Fruit fly (Drosophila melanogaster) whole organism, embryonic: ENCODE results near the gene CG16790.
A peak's percentile ranks its signal among the peaks of the same experiment; 100 is the strongest.

Experiments used
- Adf1 ChIP-seq: fragments of 200-800 bp; sonication (Bioruptor generic); IDR thresholded peaks from 2 replicates; pipeline ENCODE4 v1.3.6; 2022; ENCODE audit warnings: missing biosample characterization, missing genetic modification characterization
- Asciz ChIP-seq: fragments of 200-800 bp; sonication (Bioruptor generic); optimal IDR thresholded peaks from 2 replicates; lab custom pipeline; 2017; ENCODE audit warnings: missing biosample characterization, mild to moderate bottlenecking, missing genetic modification characterization, missing genetic modification reagents
- B-H2 ChIP-seq: fragments of 200-800 bp; sonication (Bioruptor generic); optimal IDR thresholded peaks from 2 replicates; lab custom pipeline; 2018; ENCODE audit warnings: missing biosample characterization, mild to moderate bottlenecking, missing genetic modification characterization
- CG11560 ChIP-seq: fragments of 200-800 bp; sonication (Bioruptor generic); IDR thresholded peaks from 3 replicates; pipeline ENCODE4 v1.3.6; 2022; ENCODE audit warnings: missing biosample characterization, missing genetic modification characterization
- CG12219 ChIP-seq: fragments of 200-800 bp; sonication (Bioruptor generic); optimal IDR thresholded peaks from 3 replicates; lab custom pipeline; 2018; ENCODE audit warnings: missing biosample characterization, mild to moderate bottlenecking, missing genetic modification characterization
- CG12659 ChIP-seq: fragments of 200-800 bp; sonication (Bioruptor generic); optimal IDR thresholded peaks from 3 replicates; lab custom pipeline; 2017; ENCODE audit warnings: mild to moderate bottlenecking, missing biosample characterization, missing genetic modification reagents, missing genetic modification characterization
- CG12942 ChIP-seq: fragments of 200-800 bp; sonication (Bioruptor generic); optimal IDR thresholded peaks from 3 replicates; lab custom pipeline; 2016; ENCODE audit warnings: missing biosample characterization, missing genetic modification characterization
- CG13296 ChIP-seq: fragments of 200-800 bp; sonication (Bioruptor generic); optimal IDR thresholded peaks from 3 replicates; lab custom pipeline; 2018; ENCODE audit warnings: missing biosample characterization, mild to moderate bottlenecking, missing genetic modification characterization
- CG15073 ChIP-seq: fragments of 200-800 bp; sonication (Bioruptor generic); optimal IDR thresholded peaks from 2 replicates; lab custom pipeline; 2016; ENCODE audit warnings: missing biosample characterization, missing genetic modification characterization
- CG15479 ChIP-seq: fragments of 200-800 bp; sonication (Bioruptor generic); optimal IDR thresholded peaks from 3 replicates; lab custom pipeline; 2019; ENCODE audit warnings: missing biosample characterization, mild to moderate bottlenecking, missing genetic modification characterization, moderate library complexity
- CG15514 ChIP-seq: fragments of 200-800 bp; sonication (Bioruptor generic); optimal IDR thresholded peaks from 3 replicates; lab custom pipeline; 2017; ENCODE audit warnings: missing biosample characterization, missing genetic modification characterization, mild to moderate bottlenecking, moderate library complexity, missing genetic modification reagents
- CG17385 ChIP-seq: fragments of 200-800 bp; sonication (Bioruptor generic); optimal IDR thresholded peaks from 3 replicates; lab custom pipeline; 2018; ENCODE audit warnings: missing biosample characterization, mild to moderate bottlenecking, missing genetic modification characterization
- CG17568 ChIP-seq: fragments of 200-800 bp; sonication (Bioruptor generic); optimal IDR thresholded peaks from 2 replicates; lab custom pipeline; 2018; ENCODE audit warnings: missing biosample characterization, mild to moderate bottlenecking, missing genetic modification characterization, moderate library complexity
- CG18764 ChIP-seq: fragments of 200-800 bp; sonication (Bioruptor generic); optimal IDR thresholded peaks from 3 replicates; lab custom pipeline; 2016; ENCODE audit warnings: missing biosample characterization, missing genetic modification characterization
- CG2712 ChIP-seq: fragments of 200-800 bp; optimal IDR thresholded peaks from 3 replicates; lab custom pipeline; 2019; ENCODE audit warnings: missing biosample characterization, mild to moderate bottlenecking, missing genetic modification characterization, moderate library complexity
- CG5245 ChIP-seq: fragments of 200-800 bp; sonication (Bioruptor generic); optimal IDR thresholded peaks from 3 replicates; lab custom pipeline; 2016; ENCODE audit warnings: missing biosample characterization, missing genetic modification characterization
- CG6254 ChIP-seq: fragments of 200-800 bp; sonication (Bioruptor generic); optimal IDR thresholded peaks from 3 replicates; lab custom pipeline; 2017; ENCODE audit warnings: mild to moderate bottlenecking, missing biosample characterization, missing genetic modification reagents, missing genetic modification characterization
- CG6683 ChIP-seq: fragments of 200-800 bp; sonication (Bioruptor generic); optimal IDR thresholded peaks from 2 replicates; lab custom pipeline; 2017; ENCODE audit warnings: missing biosample characterization, mild to moderate bottlenecking, missing genetic modification characterization, missing genetic modification reagents
- CG7839 ChIP-seq: fragments of 200-800 bp; sonication (Bioruptor generic); optimal IDR thresholded peaks from 3 replicates; lab custom pipeline; 2018; ENCODE audit warnings: missing biosample characterization, mild to moderate bottlenecking, missing genetic modification characterization, moderate library complexity
- CG7987 ChIP-seq: fragments of 200-800 bp; sonication (Bioruptor generic); optimal IDR thresholded peaks from 2 replicates; lab custom pipeline; 2018; ENCODE audit warnings: missing biosample characterization, mild to moderate bottlenecking, missing genetic modification characterization, moderate library complexity
- CG8089 ChIP-seq: fragments of 200-800 bp; sonication (Bioruptor generic); optimal IDR thresholded peaks from 3 replicates; lab custom pipeline; 2016; ENCODE audit warnings: missing biosample characterization, missing genetic modification characterization
- CG9437 ChIP-seq: fragments of 200-800 bp; sonication (Bioruptor generic); optimal IDR thresholded peaks from 2 replicates; lab custom pipeline; 2018; ENCODE audit warnings: missing biosample characterization, mild to moderate bottlenecking, missing genetic modification characterization
- CG9876 ChIP-seq: fragments of 200-800 bp; sonication (Bioruptor generic); optimal IDR thresholded peaks from 2 replicates; lab custom pipeline; 2016; ENCODE audit warnings: missing biosample characterization, missing genetic modification characterization
- CkIIα-i1 ChIP-seq: fragments of 200-800 bp; sonication (Bioruptor generic); IDR thresholded peaks from 2 replicates; pipeline ENCODE4 v1.3.6; 2022; ENCODE audit warnings: missing biosample characterization, missing genetic modification characterization
- Dip3 ChIP-seq: fragments of 200-800 bp; sonication (Bioruptor generic); optimal IDR thresholded peaks from 3 replicates; lab custom pipeline; 2016; ENCODE audit warnings: missing biosample characterization, missing genetic modification characterization
- ERR ChIP-seq: fragments of 200-800 bp; sonication (Bioruptor generic); optimal IDR thresholded peaks from 2 replicates; lab custom pipeline; 2016; ENCODE audit warnings: missing biosample characterization, missing genetic modification characterization
- HHEX ChIP-seq: fragments of 200-800 bp; sonication (Bioruptor generic); optimal IDR thresholded peaks from 3 replicates; lab custom pipeline; 2017; ENCODE audit warnings: missing biosample characterization, mild to moderate bottlenecking, missing genetic modification characterization, missing genetic modification reagents
- Med ChIP-seq: fragments of 200-800 bp; sonication (Bioruptor generic); peaks from one replicate; lab custom pipeline; 2016; ENCODE audit warnings: missing biosample characterization, missing genetic modification characterization, mild to moderate bottlenecking, inconsistent platforms, moderate library complexity
- NC2α ChIP-seq: fragments of 200-800 bp; sonication (Bioruptor generic); optimal IDR thresholded peaks from 2 replicates; lab custom pipeline; 2016; ENCODE audit warnings: missing biosample characterization, missing genetic modification characterization
- NC2β ChIP-seq: fragments of 200-800 bp; sonication (Bioruptor generic); optimal IDR thresholded peaks from 2 replicates; lab custom pipeline; 2016; ENCODE audit warnings: missing biosample characterization, missing genetic modification characterization
- Neu2 ChIP-seq: fragments of 200-800 bp; sonication (Bioruptor generic); optimal IDR thresholded peaks from 3 replicates; lab custom pipeline; 2016; ENCODE audit warnings: missing biosample characterization, missing genetic modification characterization, borderline replicate concordance
- Rfx ChIP-seq: fragments of 200-800 bp; sonication (Bioruptor generic); IDR thresholded peaks from 2 replicates; pipeline ENCODE4 v1.3.6; 2022; ENCODE audit warnings: missing biosample characterization, missing genetic modification characterization
- Side ChIP-seq: fragments of 200-800 bp; sonication (Bioruptor generic); optimal IDR thresholded peaks from 2 replicates; lab custom pipeline; 2016; ENCODE audit warnings: missing biosample characterization, missing genetic modification characterization
- Sry-δ ChIP-seq: fragments of 200-800 bp; sonication (Bioruptor generic); optimal IDR thresholded peaks from 2 replicates; lab custom pipeline; 2016; ENCODE audit warnings: missing biosample characterization, missing genetic modification characterization
- amos ChIP-seq: fragments of 200-800 bp; sonication (Bioruptor generic); IDR thresholded peaks from 2 replicates; pipeline ENCODE4 v1.3.6; 2022; ENCODE audit warnings: missing biosample characterization, missing genetic modification characterization; ENCODE audit not compliant: partially characterized antibody
- bsh ChIP-seq, 2 experiments: fragments of 200-800 bp; sonication (Bioruptor generic); optimal IDR thresholded peaks; 2 replicates each; lab custom pipeline; 2017 to 2018; ENCODE audit warnings: mild to moderate bottlenecking in 2 of 2, missing biosample characterization in 2 of 2, missing genetic modification characterization in 2 of 2, moderate library complexity in 1 of 2
- cas ChIP-seq: fragments of 200-800 bp; sonication (Bioruptor generic); IDR thresholded peaks from 2 replicates; pipeline ENCODE4 v1.3.6; 2022; ENCODE audit warnings: missing biosample characterization, missing genetic modification characterization
- cg ChIP-seq: fragments of 200-800 bp; sonication (Bioruptor generic); optimal IDR thresholded peaks from 3 replicates; lab custom pipeline; 2019; ENCODE audit warnings: missing biosample characterization, mild to moderate bottlenecking, missing genetic modification characterization, moderate library complexity
- cwo ChIP-seq: fragments of 200-800 bp; sonication (Bioruptor generic); optimal IDR thresholded peaks from 3 replicates; lab custom pipeline; 2017; ENCODE audit warnings: missing biosample characterization, missing genetic modification characterization, mild to moderate bottlenecking, moderate library complexity, missing genetic modification reagents
- fd96Cb ChIP-seq: fragments of 200-800 bp; sonication (Bioruptor generic); optimal IDR thresholded peaks from 2 replicates; lab custom pipeline; 2018; ENCODE audit warnings: missing biosample characterization, mild to moderate bottlenecking, missing genetic modification characterization, moderate library complexity
- grau ChIP-seq: fragments of 200-800 bp; optimal IDR thresholded peaks from 3 replicates; lab custom pipeline; 2019; ENCODE audit warnings: missing biosample characterization, mild to moderate bottlenecking, missing genetic modification characterization, moderate library complexity
- h ChIP-seq: fragments of >200 bp; optimal IDR thresholded peaks from 2 replicates; lab custom pipeline; 2017
- ken ChIP-seq: fragments of 200-800 bp; sonication (Bioruptor generic); IDR thresholded peaks from 3 replicates; pipeline ENCODE4 v1.3.6; 2022; ENCODE audit warnings: missing biosample characterization, missing genetic modification characterization
- nerfin-1 ChIP-seq: fragments of 200-800 bp; sonication (Bioruptor generic); optimal IDR thresholded peaks from 3 replicates; lab custom pipeline; 2019; ENCODE audit warnings: missing biosample characterization, mild to moderate bottlenecking, missing genetic modification characterization, moderate library complexity
- rib ChIP-seq: fragments of 200-800 bp; sonication (Bioruptor generic); IDR thresholded peaks from 2 replicates; pipeline ENCODE4 v1.3.6; 2022; ENCODE audit warnings: missing biosample characterization, missing genetic modification characterization
- scrt ChIP-seq: fragments of 200-800 bp; sonication (Bioruptor generic); optimal IDR thresholded peaks from 2 replicates; lab custom pipeline; 2018; ENCODE audit warnings: missing biosample characterization, mild to moderate bottlenecking, missing genetic modification characterization, moderate library complexity
- ssp ChIP-seq: fragments of 200-800 bp; sonication (Bioruptor generic); IDR thresholded peaks from 2 replicates; pipeline ENCODE4 v1.3.6; 2022; ENCODE audit warnings: missing biosample characterization, missing genetic modification characterization
- sug ChIP-seq: fragments of 200-800 bp; optimal IDR thresholded peaks from 2 replicates; lab custom pipeline; 2019; ENCODE audit warnings: missing biosample characterization, mild to moderate bottlenecking, missing genetic modification characterization, moderate library complexity
- tap ChIP-seq: fragments of 200-800 bp; optimal IDR thresholded peaks from 3 replicates; lab custom pipeline; 2019; ENCODE audit warnings: missing biosample characterization, mild to moderate bottlenecking, missing genetic modification characterization, moderate library complexity
- tup ChIP-seq: fragments of 200-800 bp; sonication (Bioruptor generic); optimal IDR thresholded peaks from 2 replicates; lab custom pipeline; 2016; ENCODE audit warnings: missing biosample characterization, mild to moderate bottlenecking, missing genetic modification characterization, moderate library complexity

The CG16790 gene

dm6 chr3R:9550265-9551012, 19.6 kb downstream of the CG16790 start (continued):
- peak; percentile 19 for TF ChIP-seq CG6683 (GFP tag; lab: Kevin White, UChicago)
- TF ChIP-seq CG11560, result no peak
- TF ChIP-seq Med (GFP tag; lab: Kevin White, UChicago), result peak; percentile 66
- peak; percentile 45 for TF ChIP-seq B-H2
- TF ChIP-seq CkIIα-i1 (GFP tag; lab: Robert Waterston, UW), result no peak
- TF ChIP-seq CG8089 (GFP tag; lab: Kevin White, UChicago), result no peak
- peak; percentile 95 for TF ChIP-seq cg (GFP tag; lab: Kevin White, UChicago)
- TF ChIP-seq Rfx, result no peak
- no peak for TF ChIP-seq scrt
- TF ChIP-seq CG6254, result peak; percentile 26
- no peak for TF ChIP-seq CG12659 (GFP tag; lab: Kevin White, UChicago)
- TF ChIP-seq CG17385 (GFP tag; lab: Kevin White, UChicago), result peak; percentile 18
- no peak for TF ChIP-seq CG7839 (tag; lab: Kevin White, UChicago)
- TF ChIP-seq fd96Cb (tag; lab: Kevin White, UChicago), result no peak
- TF ChIP-seq nerfin-1 (tag; lab: Kevin White, UChicago), result peak; percentile 25
- TF ChIP-seq CG5245 (GFP tag; lab: Kevin White, UChicago), result no peak
- no peak for TF ChIP-seq CG12219 (GFP tag; lab: Kevin White, UChicago)
- TF ChIP-seq CG15073 (GFP tag; lab: Kevin White, UChicago), result no peak
- TF ChIP-seq CG9876, result no peak
- TF ChIP-seq Neu2 (GFP tag; lab: Kevin White, UChicago), result no peak
- TF ChIP-seq CG15514, result no peak
- no peak for TF ChIP-seq CG13296 (GFP tag; lab: Kevin White, UChicago)
- TF ChIP-seq CG9437 (GFP tag; lab: Kevin White, UChicago), result peak; percentile 12
- peak; percentile 21 for TF ChIP-seq CG7987
- TF ChIP-seq CG15479 (GFP tag; lab: Kevin White, UChicago), result peak; percentile 41
- no peak for TF ChIP-seq CG12942 (GFP tag; lab: Kevin White, UChicago)
- TF ChIP-seq HHEX (GFP tag; lab: Kevin White, UChicago), result no peak
- peak; percentile 62 for TF ChIP-seq Asciz (GFP tag; lab: Kevin White, UChicago)
- TF ChIP-seq h (lab: Kevin White, UChicago), result no peak
- no peak for TF ChIP-seq Adf1 (GFP tag; lab: Robert Waterston, UW)
- peak in 1 of 2 experiments; percentile 16 for TF ChIP-seq bsh (GFP tag; optimal IDR thresholded peaks at IDR 0.05; lab: Kevin White, UChicago)
- TF ChIP-seq Dip3 (GFP tag; lab: Kevin White, UChicago), result no peak
- peak; percentile 16 for TF ChIP-seq CG2712 (tag; lab: Kevin White, UChicago)
- peak; percentile 1 for TF ChIP-seq tap (tag; lab: Kevin White, UChicago)
- no peak for TF ChIP-seq rib (GFP tag; lab: Robert Waterston, UW)
- TF ChIP-seq tup (GFP tag; lab: Kevin White, UChicago), result no peak
- peak; percentile 22 for TF ChIP-seq CG17568 (GFP tag; lab: Kevin White, UChicago)
- no peak for TF ChIP-seq NC2α (GFP tag; lab: Kevin White, UChicago)
- TF ChIP-seq amos (GFP tag; lab: Robert Waterston, UW), result no peak
- no peak for TF ChIP-seq NC2β (GFP tag; lab: Kevin White, UChicago)
- TF ChIP-seq ssp (GFP tag; lab: Robert Waterston, UW), result no peak
- TF ChIP-seq grau (tag; lab: Kevin White, UChicago), result no peak
- no peak for TF ChIP-seq Side
- peak; percentile 29 for TF ChIP-seq ERR
- TF ChIP-seq Sry-δ (GFP tag; lab: Kevin White, UChicago), result no peak
- TF ChIP-seq ken (GFP tag; lab: Robert Waterston, UW), result no peak
- no peak for TF ChIP-seq CG18764 (GFP tag; lab: Kevin White, UChicago)
- no peak for TF ChIP-seq sug (tag; lab: Kevin White, UChicago)
- no peak for TF ChIP-seq cwo (GFP tag; lab: Kevin White, UChicago)
- no peak for TF ChIP-seq cas (GFP tag; lab: Robert Waterston, UW)
